Fruit fly (Drosophila melanogaster) whole organism, embryonic: ENCODE results near the gene SsRbeta.

Experiments used
- CG10147 ChIP-seq: fragments of 200-800 bp; sonication (Bioruptor generic); optimal IDR thresholded peaks from 2 replicates; lab custom pipeline; 2019; ENCODE audit warnings: missing biosample characterization, mild to moderate bottlenecking, missing genetic modification characterization, moderate library complexity
- CG14965 ChIP-seq: fragments of 200-800 bp; sonication (Bioruptor generic); optimal IDR thresholded peaks from 2 replicates; lab custom pipeline; 2016; ENCODE audit warnings: missing biosample characterization, missing genetic modification characterization, borderline replicate concordance
- CG31224 ChIP-seq: fragments of 200-800 bp; sonication (Bioruptor generic); IDR thresholded peaks from 2 replicates; pipeline ENCODE4 v1.3.6; 2022; ENCODE audit warnings: missing biosample characterization, missing genetic modification characterization
- CG6689 ChIP-seq: fragments of 200-800 bp; sonication (Bioruptor generic); IDR thresholded peaks from 2 replicates; pipeline ENCODE4 v1.3.6; 2022; ENCODE audit warnings: missing biosample characterization, missing genetic modification characterization
- amos ChIP-seq: fragments of 200-800 bp; sonication (Bioruptor generic); IDR thresholded peaks from 2 replicates; pipeline ENCODE4 v1.3.6; 2022; ENCODE audit warnings: missing biosample characterization, missing genetic modification characterization; ENCODE audit not compliant: partially characterized antibody
- ftz-f1 ChIP-seq: fragments of 200-800 bp; sonication (Bioruptor generic); optimal IDR thresholded peaks from 2 replicates; lab custom pipeline; 2016; ENCODE audit warnings: missing biosample characterization, missing genetic modification characterization
- pan ChIP-seq, 4 experiments: fragments of >200 bp in 3 of 4; fragments of 200-800 bp in 1 of 4; sonication (Bioruptor generic) in 1 of 4; optimal IDR thresholded peaks in 3 of 4; IDR thresholded peaks in 1 of 4; 2 replicates each; pipeline versions ENCODE4 v1.3.6 to Lab custom; 2017 to 2022; ENCODE audit warnings: missing biosample characterization in 2 of 4, missing genetic modification characterization in 2 of 4, mixed read lengths in 1 of 4
- unpg ChIP-seq: fragments of 200-800 bp; sonication (Bioruptor generic); optimal IDR thresholded peaks from 3 replicates; lab custom pipeline; 2018; ENCODE audit warnings: missing biosample characterization, mild to moderate bottlenecking, missing genetic modification characterization, moderate library complexity

- TF ChIP-seq unpg (GFP tag; lab: Kevin White, UChicago) (no peak), CG6689 (no peak), pan (optimal IDR thresholded peaks at IDR 0.05; lab: Kevin White, UChicago) (no peak), pan (GFP tag; optimal IDR thresholded peaks at IDR 0.05 in 1 of 2, IDR thresholded peaks at IDR 0.05 in 1 of 2) (peak in 1 of 2 experiments; percentile 17), ftz-f1 (GFP tag; lab: Kevin White, UChicago) (no peak), CG10147 (no peak), CG31224 (GFP tag; lab: Robert Waterston, UW) (no peak), CG14965 (GFP tag; lab: Kevin White, UChicago) (no peak), amos (no peak)
These were observed 22.3 kb downstream of the SsRbeta start for dm6 chr3L:16151742-16152141.
